Fruit fly (Drosophila melanogaster): ENCODE results near the gene CG8852.

Gene CG8852

dm6 chr2L:3524729-3525181, at the start of gene CG8852:
TSS of gene CG8852 (plus strand) at chr2L:3525131.
- peak; percentile 31 for TF ChIP-seq Meics (GFP tag; optimal IDR thresholded peaks at IDR 0.05)
- peak; percentile 55 for TF ChIP-seq Ptx1 (GFP tag; IDR thresholded peaks at IDR 0.05)
- no peak for TF ChIP-seq CG31441 (GFP tag; IDR thresholded peaks at IDR 0.05)
- TF ChIP-seq CG7372 (GFP tag; IDR thresholded peaks at IDR 0.05): 0 out of 2 replicates have a peak, but pooled peaks have one; percentile 8
- TF ChIP-seq D19B (GFP tag; optimal IDR thresholded peaks at IDR 0.05): peak; percentile 65
- TF ChIP-seq Hmx (GFP tag; optimal IDR thresholded peaks at IDR 0.05): no peak
- TF ChIP-seq CG4730 (GFP tag; IDR thresholded peaks at IDR 0.05): 0 out of 2 replicates have a peak, but pooled peaks have one; percentile 28
- peak; percentile 6 for TF ChIP-seq CG12942 (GFP tag; optimal IDR thresholded peaks at IDR 0.05)
- no peak for TF ChIP-seq Ets65A (GFP tag)
- no peak for TF ChIP-seq Drgx (GFP tag; IDR thresholded peaks at IDR 0.05)
- TF ChIP-seq slbo (GFP tag; IDR thresholded peaks at IDR 0.05): no peak; the same call in 1 of the 2 replicates
- peak; percentile 28; the same call in 1 of the 2 replicates for TF ChIP-seq CG10366 (GFP tag; IDR thresholded peaks at IDR 0.05)
- no peak for TF ChIP-seq cas (GFP tag; IDR thresholded peaks at IDR 0.05)
- TF ChIP-seq Rx (GFP tag; IDR thresholded peaks at IDR 0.05): no peak
- no peak for TF ChIP-seq exex (tag; optimal IDR thresholded peaks at IDR 0.05)
- TF ChIP-seq CG17385 (GFP tag; optimal IDR thresholded peaks at IDR 0.05): peak; percentile 3
- 0 out of 3 replicates have a peak, but pooled peaks have one; percentile 27 for TF ChIP-seq zfh1 (GFP tag; IDR thresholded peaks at IDR 0.05)
- TF ChIP-seq ase (GFP tag; IDR thresholded peaks at IDR 0.05): no peak
- peak; percentile 45 for TF ChIP-seq wor (GFP tag; IDR thresholded peaks at IDR 0.05)
- no peak for TF ChIP-seq fu2 (GFP tag; optimal IDR thresholded peaks at IDR 0.05)
- no peak for TF ChIP-seq bigmax (GFP tag; optimal IDR thresholded peaks at IDR 0.05)
- peak; percentile 56; the same call in 1 of the 2 replicates for TF ChIP-seq stc (GFP tag; IDR thresholded peaks at IDR 0.05)
- peak; percentile 76 for TF ChIP-seq row (GFP tag; IDR thresholded peaks at IDR 0.05)
- TF ChIP-seq seq (GFP tag; IDR thresholded peaks at IDR 0.05): 0 out of 2 replicates have a peak, but pooled peaks have one; percentile 21
- TF ChIP-seq CG14441 (GFP tag; IDR thresholded peaks at IDR 0.05): no peak
- TF ChIP-seq Med (GFP tag): peak; percentile 72
- TF ChIP-seq CG8924 (tag; optimal IDR thresholded peaks at IDR 0.05): peak; percentile 32
- peak; percentile 60; the same call in 1 of the 2 replicates for TF ChIP-seq Rfx (GFP tag; IDR thresholded peaks at IDR 0.05)
- TF ChIP-seq CG18476 (GFP tag; optimal IDR thresholded peaks at IDR 0.05): no peak
- no peak for TF ChIP-seq chinmo (GFP tag; IDR thresholded peaks at IDR 0.05; ENCODE audit: partially characterized antibody)
- no peak for TF ChIP-seq CG4424 (GFP tag; optimal IDR thresholded peaks at IDR 0.05)
- peak; percentile 31 for TF ChIP-seq nmo (GFP tag; optimal IDR thresholded peaks at IDR 0.05)
- TF ChIP-seq CG43689 (GFP tag; IDR thresholded peaks at IDR 0.05): no peak
- TF ChIP-seq Aef1 (GFP tag; IDR thresholded peaks at IDR 0.05): peak; percentile 20; the same call in 1 of the 3 replicates
- TF ChIP-seq hkb (optimal IDR thresholded peaks at IDR 0.05): no peak
- peak; percentile 33; the same call in 1 of the 2 replicates for TF ChIP-seq hkb (GFP tag; IDR thresholded peaks at IDR 0.05)
- 0 out of 3 replicates have a peak, but pooled peaks have one; percentile 17 for TF ChIP-seq Dbx (GFP tag; IDR thresholded peaks at IDR 0.05)
- TF ChIP-seq cad (GFP tag; optimal IDR thresholded peaks at IDR 0.05): no peak
- no peak for TF ChIP-seq CHES-1-like (GFP tag; optimal IDR thresholded peaks at IDR 0.05)
- no peak for TF ChIP-seq CG4617 (GFP tag; optimal IDR thresholded peaks at IDR 0.05; ENCODE audit: borderline replicate concordance)
- TF ChIP-seq Nf-YA (GFP tag; IDR thresholded peaks at IDR 0.05): no peak
- TF ChIP-seq esg (GFP tag; conservative IDR thresholded peaks at IDR 0.05): peak; percentile 35; the same call in 1 of the 2 replicates
- TF ChIP-seq tgo (GFP tag; IDR thresholded peaks at IDR 0.05): 0 out of 3 replicates have a peak, but pooled peaks have one; percentile 18
- no peak for TF ChIP-seq tin (GFP tag; optimal IDR thresholded peaks at IDR 0.05)
- no peak for TF ChIP-seq pan (optimal IDR thresholded peaks at IDR 0.05)
- TF ChIP-seq pan (GFP tag; optimal IDR thresholded peaks at IDR 0.05 in 1 of 2, IDR thresholded peaks at IDR 0.05 in 1 of 2): peak in 1 of 2 experiments; percentile 47
- TF ChIP-seq sob (GFP tag; IDR thresholded peaks at IDR 0.05): peak; percentile 26; the same call in 1 of the 2 replicates
- TF ChIP-seq CG18011 (GFP tag; optimal IDR thresholded peaks at IDR 0.05): no peak
- no peak for TF ChIP-seq CG17568 (GFP tag; optimal IDR thresholded peaks at IDR 0.05)
- TF ChIP-seq CG14014 (GFP tag; IDR thresholded peaks at IDR 0.05): 0 out of 2 replicates have a peak, but pooled peaks have one; percentile 41
- TF ChIP-seq Hsf (GFP tag; optimal IDR thresholded peaks at IDR 0.05): peak; percentile 11
- no peak for TF ChIP-seq Oaz (GFP tag; IDR thresholded peaks at IDR 0.05)
- TF ChIP-seq pum (GFP tag; optimal IDR thresholded peaks at IDR 0.05): no peak

Measured in whole organism, embryonic.